Fruit fly (Drosophila melanogaster): ENCODE data around the gene rdgA.

- TF ChIP-seq CG6765 (GFP tag; optimal IDR thresholded peaks at IDR 0.05) (no peak), row (GFP tag; IDR thresholded peaks at IDR 0.05) (peak; percentile 78), Hmx (GFP tag; optimal IDR thresholded peaks at IDR 0.05) (peak; percentile 3), CG7372 (GFP tag; IDR thresholded peaks at IDR 0.05) (no peak), ato (GFP tag; IDR thresholded peaks at IDR 0.05; ENCODE audit: partially characterized antibody) (no peak), CG6689 (GFP tag; IDR thresholded peaks at IDR 0.05) (peak; percentile 65), HHEX (GFP tag; optimal IDR thresholded peaks at IDR 0.05) (no peak), phol (tag; optimal IDR thresholded peaks at IDR 0.05) (peak; percentile 86), ham (GFP tag; IDR thresholded peaks at IDR 0.05) (no peak), CG8924 (tag; optimal IDR thresholded peaks at IDR 0.05) (peak; percentile 85)
These were observed 141.0 kb downstream of the rdgA start for dm6 chrX:9047725-9048384.

Measured in whole organism, embryonic.